Fruit fly (Drosophila melanogaster) whole organism, embryonic: Measurements from ENCODE around the gene kirre.

Experiments
- CG10431 ChIP-seq: fragments of 200-800 bp; sonication (Bioruptor generic); optimal IDR thresholded peaks from 3 replicates; lab custom pipeline; 2018; ENCODE audit warnings: missing biosample characterization, mild to moderate bottlenecking, missing genetic modification characterization
- CG10462 ChIP-seq: fragments of 200-800 bp; sonication (Bioruptor generic); optimal IDR thresholded peaks from 2 replicates; lab custom pipeline; 2016; ENCODE audit warnings: missing biosample characterization, missing genetic modification characterization
- CG11456 ChIP-seq: fragments of 200-800 bp; sonication (Bioruptor generic); IDR thresholded peaks from 3 replicates; pipeline ENCODE4 v1.3.6; 2022; ENCODE audit warnings: missing biosample characterization, missing genetic modification characterization
- CG12219 ChIP-seq: fragments of 200-800 bp; sonication (Bioruptor generic); optimal IDR thresholded peaks from 3 replicates; lab custom pipeline; 2018; ENCODE audit warnings: missing biosample characterization, mild to moderate bottlenecking, missing genetic modification characterization
- CG14014 ChIP-seq: fragments of 200-800 bp; sonication (Bioruptor generic); IDR thresholded peaks from 2 replicates; pipeline ENCODE4 v1.3.6; 2022; ENCODE audit warnings: missing biosample characterization, missing genetic modification characterization
- CG15011 ChIP-seq: fragments of 200-800 bp; sonication (Bioruptor generic); optimal IDR thresholded peaks from 3 replicates; lab custom pipeline; 2018; ENCODE audit warnings: missing biosample characterization, mild to moderate bottlenecking, missing genetic modification characterization
- CG15696 ChIP-seq: fragments of 200-800 bp; sonication (Bioruptor generic); optimal IDR thresholded peaks from 2 replicates; lab custom pipeline; 2019; ENCODE audit warnings: missing biosample characterization, mild to moderate bottlenecking, missing genetic modification characterization, moderate library complexity
- CG17361 ChIP-seq: fragments of 200-800 bp; sonication (Bioruptor generic); IDR thresholded peaks from 3 replicates; pipeline ENCODE4 v1.3.6; 2022; ENCODE audit warnings: missing biosample characterization, missing genetic modification characterization
- CG18476 ChIP-seq: fragments of 200-800 bp; sonication (Bioruptor generic); optimal IDR thresholded peaks from 2 replicates; lab custom pipeline; 2016; ENCODE audit warnings: missing biosample characterization, mild to moderate bottlenecking, missing genetic modification characterization
- CG18599 ChIP-seq: fragments of 200-800 bp; sonication (Bioruptor generic); optimal IDR thresholded peaks from 3 replicates; lab custom pipeline; 2017; ENCODE audit warnings: missing biosample characterization, missing genetic modification characterization, mild to moderate bottlenecking, moderate library complexity, missing genetic modification reagents
- CG2875 ChIP-seq: fragments of 200-800 bp; sonication (Bioruptor generic); optimal IDR thresholded peaks from 2 replicates; lab custom pipeline; 2017; ENCODE audit warnings: missing biosample characterization, mild to moderate bottlenecking, missing genetic modification characterization, missing genetic modification reagents
- CG4424 ChIP-seq: fragments of 200-800 bp; sonication (Bioruptor generic); optimal IDR thresholded peaks from 3 replicates; lab custom pipeline; 2016; ENCODE audit warnings: missing biosample characterization, missing genetic modification characterization
- CG6689 ChIP-seq: fragments of 200-800 bp; sonication (Bioruptor generic); IDR thresholded peaks from 2 replicates; pipeline ENCODE4 v1.3.6; 2022; ENCODE audit warnings: missing biosample characterization, missing genetic modification characterization
- CG6791 ChIP-seq: fragments of 200-800 bp; sonication (Bioruptor generic); IDR thresholded peaks from 3 replicates; pipeline ENCODE4 v1.3.6; 2022; ENCODE audit warnings: missing biosample characterization, missing genetic modification characterization; ENCODE audit not compliant: partially characterized antibody
- CG7556 ChIP-seq: fragments of 200-800 bp; sonication (Bioruptor generic); optimal IDR thresholded peaks from 2 replicates; lab custom pipeline; 2017; ENCODE audit warnings: missing biosample characterization, mild to moderate bottlenecking, missing genetic modification characterization
- CG9609 ChIP-seq: fragments of 200-800 bp; sonication (Bioruptor generic); optimal IDR thresholded peaks from 3 replicates; lab custom pipeline; 2016; ENCODE audit warnings: missing biosample characterization, missing genetic modification characterization
- Dll ChIP-seq: fragments of 200-800 bp; sonication (Bioruptor generic); IDR thresholded peaks from 4 replicates; pipeline ENCODE4 v1.3.6; 2022; ENCODE audit warnings: missing biosample characterization, missing genetic modification characterization; ENCODE audit not compliant: partially characterized antibody
- E2f2 ChIP-seq: fragments of 200-800 bp; sonication (Bioruptor generic); IDR thresholded peaks from 2 replicates; pipeline ENCODE4 v1.3.6; 2022; ENCODE audit warnings: missing biosample characterization, missing genetic modification characterization
- HHEX ChIP-seq: fragments of 200-800 bp; sonication (Bioruptor generic); optimal IDR thresholded peaks from 3 replicates; lab custom pipeline; 2017; ENCODE audit warnings: missing biosample characterization, mild to moderate bottlenecking, missing genetic modification characterization, missing genetic modification reagents
- Lhr ChIP-seq: fragments of 200-800 bp; sonication (Bioruptor generic); optimal IDR thresholded peaks from 3 replicates; lab custom pipeline; 2017; ENCODE audit warnings: mild to moderate bottlenecking, missing biosample characterization, missing genetic modification reagents, missing genetic modification characterization
- MBD-R2 ChIP-seq: fragments of 200-800 bp; sonication (Bioruptor generic); IDR thresholded peaks from 2 replicates; pipeline ENCODE4 v1.3.6; 2022; ENCODE audit warnings: missing biosample characterization, missing genetic modification characterization
- Mad ChIP-seq: fragments of 200-800 bp; sonication (Bioruptor generic); optimal IDR thresholded peaks from 2 replicates; lab custom pipeline; 2016; ENCODE audit warnings: missing biosample characterization, missing genetic modification characterization
- Med ChIP-seq: fragments of 200-800 bp; sonication (Bioruptor generic); peaks from one replicate; lab custom pipeline; 2016; ENCODE audit warnings: missing biosample characterization, missing genetic modification characterization, mild to moderate bottlenecking, inconsistent platforms, moderate library complexity
- Opbp ChIP-seq: fragments of 200-800 bp; sonication (Bioruptor generic); IDR thresholded peaks from 3 replicates; pipeline ENCODE4 v1.3.6; 2022; ENCODE audit warnings: missing biosample characterization, missing genetic modification characterization; ENCODE audit not compliant: partially characterized antibody
- PHDP ChIP-seq: fragments of 200-800 bp; sonication (Bioruptor generic); optimal IDR thresholded peaks from 3 replicates; lab custom pipeline; 2018; ENCODE audit warnings: missing biosample characterization, mild to moderate bottlenecking, missing genetic modification characterization, moderate library complexity
- Poxn ChIP-seq: fragments of 200-800 bp; sonication (Bioruptor generic); IDR thresholded peaks from 2 replicates; pipeline ENCODE4 v1.3.6; 2022; ENCODE audit warnings: missing biosample characterization, missing genetic modification characterization
- Rfx ChIP-seq: fragments of 200-800 bp; sonication (Bioruptor generic); IDR thresholded peaks from 2 replicates; pipeline ENCODE4 v1.3.6; 2022; ENCODE audit warnings: missing biosample characterization, missing genetic modification characterization
- Rx ChIP-seq: fragments of 200-800 bp; sonication (Bioruptor generic); IDR thresholded peaks from 2 replicates; pipeline ENCODE4 v1.3.6; 2022; ENCODE audit warnings: missing biosample characterization, missing genetic modification characterization
- Trl ChIP-seq, 3 experiments: fragments of >200 bp in 2 of 3; fragments of 200-800 bp in 1 of 3; sonication (Bioruptor generic) in 1 of 3; optimal IDR thresholded peaks; 2 replicates in 1 of 3; 3 replicates in 2 of 3; lab custom pipeline; 2016 to 2017; ENCODE audit warnings: missing biosample characterization in 1 of 3, missing genetic modification characterization in 1 of 3
- Xbp1 ChIP-seq: fragments of 200-800 bp; sonication (Bioruptor generic); optimal IDR thresholded peaks from 3 replicates; lab custom pipeline; 2016; ENCODE audit warnings: missing biosample characterization, mild to moderate bottlenecking, missing genetic modification characterization
- bbx ChIP-seq: fragments of 200-800 bp; sonication (Bioruptor generic); IDR thresholded peaks from 2 replicates; pipeline ENCODE4 v1.3.6; 2022; ENCODE audit warnings: missing biosample characterization, missing genetic modification characterization; ENCODE audit not compliant: partially characterized antibody
- chinmo ChIP-seq: fragments of 200-800 bp; sonication (Bioruptor generic); IDR thresholded peaks from 4 replicates; pipeline ENCODE4 v1.3.6; 2022; ENCODE audit warnings: missing biosample characterization, missing genetic modification characterization; ENCODE audit not compliant: partially characterized antibody
- dmrt11E ChIP-seq: fragments of 200-800 bp; sonication (Bioruptor generic); optimal IDR thresholded peaks from 3 replicates; lab custom pipeline; 2018; ENCODE audit warnings: missing biosample characterization, mild to moderate bottlenecking, missing genetic modification characterization, moderate library complexity
- gcm ChIP-seq: fragments of 200-800 bp; sonication (Bioruptor generic); optimal IDR thresholded peaks from 2 replicates; lab custom pipeline; 2019; ENCODE audit warnings: missing biosample characterization, mild to moderate bottlenecking, missing genetic modification characterization, moderate library complexity
- gem ChIP-seq: fragments of 200-800 bp; sonication (Bioruptor generic); optimal IDR thresholded peaks from 2 replicates; lab custom pipeline; 2019; ENCODE audit warnings: missing biosample characterization, mild to moderate bottlenecking, missing genetic modification characterization, moderate library complexity
- gfzf ChIP-seq: fragments of 200-800 bp; sonication (Bioruptor generic); optimal IDR thresholded peaks from 2 replicates; lab custom pipeline; 2016; ENCODE audit warnings: missing biosample characterization, mild to moderate bottlenecking, missing genetic modification characterization, moderate library complexity
- hbn ChIP-seq: fragments of 200-800 bp; sonication (Bioruptor generic); IDR thresholded peaks from 2 replicates; pipeline ENCODE4 v1.3.6; 2022; ENCODE audit warnings: missing biosample characterization, missing genetic modification characterization; ENCODE audit not compliant: partially characterized antibody
- jigr1 ChIP-seq: fragments of 200-800 bp; sonication (Bioruptor generic); IDR thresholded peaks from 3 replicates; pipeline ENCODE4 v1.3.6; 2022; ENCODE audit warnings: missing biosample characterization, missing genetic modification characterization
- jumu ChIP-seq: fragments of 200-800 bp; sonication (Bioruptor generic); optimal IDR thresholded peaks from 3 replicates; lab custom pipeline; 2016; ENCODE audit warnings: missing biosample characterization, missing genetic modification characterization
- lola ChIP-seq, 3 experiments: fragments of >200 bp in 2 of 3; fragments of 200-800 bp in 1 of 3; sonication (Bioruptor generic) in 1 of 3; optimal IDR thresholded peaks; 2 replicates each; lab custom pipeline; 2017 to 2019; ENCODE audit warnings: missing biosample characterization in 3 of 3, missing genetic modification characterization in 3 of 3, mild to moderate bottlenecking in 1 of 3, moderate library complexity in 1 of 3
- maf-S ChIP-seq: fragments of 200-800 bp; sonication (Bioruptor generic); optimal IDR thresholded peaks from 2 replicates; lab custom pipeline; 2016; ENCODE audit warnings: missing biosample characterization, missing genetic modification characterization
- mirr ChIP-seq: fragments of 200-800 bp; sonication (Bioruptor generic); optimal IDR thresholded peaks from 3 replicates; lab custom pipeline; 2018; ENCODE audit warnings: missing biosample characterization, mild to moderate bottlenecking, missing genetic modification characterization
- pho ChIP-seq: fragments of 200-800 bp; sonication (Bioruptor generic); optimal IDR thresholded peaks from 2 replicates; lab custom pipeline; 2016; ENCODE audit warnings: missing biosample characterization, missing genetic modification characterization
- sd ChIP-seq: fragments of 200-800 bp; sonication (Bioruptor generic); optimal IDR thresholded peaks from 3 replicates; lab custom pipeline; 2018; ENCODE audit warnings: missing biosample characterization, mild to moderate bottlenecking, missing genetic modification characterization, moderate library complexity
- twi ChIP-seq: fragments of 200-800 bp; optimal IDR thresholded peaks from 2 replicates; lab custom pipeline; 2019; ENCODE audit warnings: missing biosample characterization, mild to moderate bottlenecking, missing genetic modification characterization, moderate library complexity
- usp ChIP-seq: fragments of >200 bp; optimal IDR thresholded peaks from 2 replicates; lab custom pipeline; 2017; ENCODE audit warnings: missing biosample characterization, missing genetic modification characterization
- vvl ChIP-seq: fragments of 200-800 bp; sonication (Bioruptor generic); IDR thresholded peaks from 2 replicates; pipeline ENCODE4 v1.3.6; 2022; ENCODE audit warnings: missing biosample characterization, missing genetic modification characterization

kirre gene

dm6 chrX:3134383-3135101 is 394.4 kb downstream of the kirre start, which contains the start of gene N (continued):
- TF ChIP-seq Opbp (GFP tag; lab: Robert Waterston, UW) = peak; percentile 77
- TF ChIP-seq CG10462 (GFP tag; lab: Kevin White, UChicago) = peak; percentile 22
- peak; percentile 22 for TF ChIP-seq dmrt11E (tag; lab: Kevin White, UChicago)
- TF ChIP-seq Med (GFP tag; lab: Kevin White, UChicago) = peak; percentile 92
- TF ChIP-seq CG6791 (GFP tag; lab: Robert Waterston, UW) = peak; percentile 73; the same call in 2 of the 3 replicates
- no peak for TF ChIP-seq HHEX (GFP tag; lab: Kevin White, UChicago)
- peak; percentile 52 for TF ChIP-seq CG6689 (GFP tag; lab: Robert Waterston, UW)
- no peak for TF ChIP-seq Trl (optimal IDR thresholded peaks at IDR 0.05; lab: Kevin White, UChicago)
- TF ChIP-seq Trl (GFP tag; optimal IDR thresholded peaks at IDR 0.05; lab: Kevin White, UChicago) = peak; percentile 64
- peak; percentile 10 for TF ChIP-seq CG9609
- no peak for TF ChIP-seq CG15011 (GFP tag; lab: Kevin White, UChicago)
- TF ChIP-seq chinmo (GFP tag; lab: Robert Waterston, UW) = peak; percentile 88; the same call in 3 of the 4 replicates
- peak; percentile 98 for TF ChIP-seq Lhr (GFP tag; lab: Kevin White, UChicago)
- peak; percentile 6 for TF ChIP-seq CG10431 (GFP tag; lab: Kevin White, UChicago)
- TF ChIP-seq jumu (GFP tag; lab: Kevin White, UChicago) = peak; percentile 45
- peak; percentile 50 for TF ChIP-seq CG15696 (tag; lab: Kevin White, UChicago)
- peak; percentile 36 for TF ChIP-seq maf-S
- no peak for TF ChIP-seq CG12219
- no peak for TF ChIP-seq CG18476 (GFP tag; lab: Kevin White, UChicago)
- TF ChIP-seq Dll (GFP tag; lab: Robert Waterston, UW) = no peak
- TF ChIP-seq CG7556 (GFP tag; lab: Kevin White, UChicago) = peak; percentile 52
- peak; percentile 79 for TF ChIP-seq E2f2
- peak; percentile 56 for TF ChIP-seq gcm (GFP tag; lab: Kevin White, UChicago)
- TF ChIP-seq Rfx (GFP tag; lab: Robert Waterston, UW) = peak; percentile 71
- TF ChIP-seq gfzf (GFP tag; lab: Kevin White, UChicago) = peak; percentile 99
- no peak; the same call in 1 of the 2 replicates for TF ChIP-seq CG14014
- TF ChIP-seq usp = no peak
- TF ChIP-seq twi (tag; lab: Kevin White, UChicago) = no peak
- TF ChIP-seq CG2875 (GFP tag; lab: Kevin White, UChicago) = peak; percentile 57
- peak; percentile 49 for TF ChIP-seq pho (GFP tag; lab: Kevin White, UChicago)
- peak in 1 of 3 experiments; percentile 24 for TF ChIP-seq lola (GFP tag; optimal IDR thresholded peaks at IDR 0.05; lab: Kevin White, UChicago)
- peak; percentile 58; the same call in 1 of the 2 replicates for TF ChIP-seq bbx (GFP tag; lab: Robert Waterston, UW)
- peak; percentile 42; the same call in 2 of the 3 replicates for TF ChIP-seq CG17361 (GFP tag; lab: Robert Waterston, UW)
- peak; percentile 21 for TF ChIP-seq CG18599 (GFP tag; lab: Kevin White, UChicago)
- peak; percentile 77; the same call in 2 of the 3 replicates for TF ChIP-seq CG11456
- peak; percentile 49 for TF ChIP-seq Xbp1 (GFP tag; lab: Kevin White, UChicago)
- TF ChIP-seq vvl = peak; percentile 64
- no peak for TF ChIP-seq Poxn (GFP tag; lab: Robert Waterston, UW)
- no peak for TF ChIP-seq mirr (GFP tag; lab: Kevin White, UChicago)
- peak; percentile 37; the same call in 1 of the 2 replicates for TF ChIP-seq hbn
- peak; percentile 75 for TF ChIP-seq gem
- TF ChIP-seq Rx (GFP tag; lab: Robert Waterston, UW) = peak; percentile 53
- peak; percentile 62 for TF ChIP-seq sd (tag; lab: Kevin White, UChicago)
- TF ChIP-seq jigr1 (GFP tag; lab: Robert Waterston, UW) = no peak
- peak; percentile 69 for TF ChIP-seq PHDP
- peak; percentile 34 for TF ChIP-seq Mad (GFP tag; lab: Kevin White, UChicago)
- TF ChIP-seq MBD-R2 (GFP tag; lab: Robert Waterston, UW) = peak; percentile 18; the same call in 1 of the 2 replicates
- TF ChIP-seq CG4424 (GFP tag; lab: Kevin White, UChicago) = peak; percentile 27
